Fruit fly (Drosophila melanogaster): ENCODE results near the gene ham.

DNA sequence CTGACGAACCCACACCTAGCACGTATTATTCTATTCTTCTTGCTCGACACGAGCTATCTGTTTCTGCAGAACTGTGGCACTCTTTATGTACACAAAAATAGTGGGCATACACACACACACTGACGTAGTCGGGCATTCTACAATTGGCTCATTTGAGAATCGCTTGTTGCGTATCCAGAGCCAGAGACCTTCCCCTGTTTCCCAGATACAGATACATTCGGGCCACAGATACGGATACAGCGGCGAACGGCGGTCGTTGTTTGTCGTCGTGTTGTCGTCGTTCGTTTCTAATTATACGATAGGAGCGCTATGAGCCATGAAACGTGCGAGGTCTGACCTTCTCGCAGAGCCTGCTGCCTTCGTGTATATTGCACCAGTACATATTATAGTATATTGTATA is 55.5 kb downstream of the ham start:
- TF ChIP-seq CG5204 (GFP tag; optimal IDR thresholded peaks at IDR 0.05) (no peak), tj (GFP tag; optimal IDR thresholded peaks at IDR 0.05) (no peak), CG7101 (tag; optimal IDR thresholded peaks at IDR 0.05) (no peak)
